Worm (Caenorhabditis elegans) whole organism, mixed stage, embryonic: ENCODE data around the gene F53C3.8.

Experiments used
- M03D4.4 ChIP-seq: sonication (generic microtip); optimal IDR thresholded peaks from 2 replicates; lab custom pipeline; 2017; ENCODE audit warnings: mild to moderate bottlenecking, missing genetic modification characterization, missing compliant biosample characterization
- blmp-1 ChIP-seq: fragments of 150-350 bp; optimal IDR thresholded peaks from 2 replicates; lab custom pipeline; 2014; ENCODE audit warnings: missing biosample characterization, missing genetic modification characterization
- ceh-39 ChIP-seq: fragments of 150-350 bp; optimal IDR thresholded peaks from 2 replicates; lab custom pipeline; 2014; ENCODE audit warnings: missing biosample characterization, missing genetic modification characterization
- ceh-83 ChIP-seq: fragments of 200-800 bp; sonication (Bioruptor generic); optimal IDR thresholded peaks from 2 replicates; lab custom pipeline; 2018; ENCODE audit warnings: mild to moderate bottlenecking, missing genetic modification characterization, missing compliant biosample characterization
- ces-1 ChIP-seq: fragments of 150-350 bp; optimal IDR thresholded peaks from 2 replicates; lab custom pipeline; 2014; ENCODE audit warnings: missing biosample characterization, missing genetic modification reagents, missing genetic modification characterization
- cnd-1 ChIP-seq: fragments of 200-800 bp; sonication (Bioruptor generic); optimal IDR thresholded peaks from 2 replicates; lab custom pipeline; 2018; ENCODE audit warnings: mild to moderate bottlenecking, missing genetic modification characterization, missing compliant biosample characterization
- drap-1 ChIP-seq: fragments of 200-800 bp; sonication (Bioruptor generic); optimal IDR thresholded peaks from 3 replicates; lab custom pipeline; 2018; ENCODE audit warnings: mild to moderate bottlenecking, missing genetic modification characterization, missing compliant biosample characterization
- elt-1 ChIP-seq: sonication (generic microtip); optimal IDR thresholded peaks from 2 replicates; lab custom pipeline; 2017; ENCODE audit warnings: missing genetic modification characterization, mild to moderate bottlenecking, missing compliant biosample characterization, antibody characterized with exemption, moderate library complexity, borderline replicate concordance; ENCODE audit not compliant: insufficient read depth
- elt-3 ChIP-seq: fragments of 150-350 bp; optimal IDR thresholded peaks from 2 replicates; lab custom pipeline; 2014; ENCODE audit warnings: missing biosample characterization, missing genetic modification characterization
- flh-1 ChIP-seq: fragments of 200-800 bp; sonication (Bioruptor generic); optimal IDR thresholded peaks from 2 replicates; lab custom pipeline; 2018; ENCODE audit warnings: mild to moderate bottlenecking, missing genetic modification characterization, moderate library complexity, missing compliant biosample characterization
- ham-2 ChIP-seq: fragments of 200-800 bp; sonication (Bioruptor generic); optimal IDR thresholded peaks from 2 replicates; lab custom pipeline; 2018; ENCODE audit warnings: mild to moderate bottlenecking, missing genetic modification characterization, missing compliant biosample characterization
- hlh-1 ChIP-seq: fragments of 150-350 bp; optimal IDR thresholded peaks from 2 replicates; lab custom pipeline; 2014; ENCODE audit warnings: missing biosample characterization, missing genetic modification reagents, missing genetic modification characterization
- lin-13 ChIP-seq: fragments of 150-350 bp; optimal IDR thresholded peaks from 2 replicates; lab custom pipeline; 2014; ENCODE audit warnings: missing biosample characterization, missing genetic modification characterization
- lin-32 ChIP-seq: fragments of 200-800 bp; sonication (Bioruptor generic); optimal IDR thresholded peaks from 2 replicates; lab custom pipeline; 2018; ENCODE audit warnings: mild to moderate bottlenecking, missing genetic modification characterization, missing compliant biosample characterization
- lsy-2 ChIP-seq: fragments of 150-350 bp; optimal IDR thresholded peaks from 2 replicates; lab custom pipeline; 2014; ENCODE audit warnings: missing biosample characterization, missing genetic modification characterization
- mab-5 ChIP-seq: fragments of 150-350 bp; optimal IDR thresholded peaks from 2 replicates; lab custom pipeline; 2014; ENCODE audit warnings: missing biosample characterization, missing genetic modification characterization
- mep-1 ChIP-seq: fragments of 150-350 bp; optimal IDR thresholded peaks from 2 replicates; lab custom pipeline; 2017; ENCODE audit warnings: missing biosample characterization, missing genetic modification reagents, missing genetic modification characterization, inconsistent platforms
- nhr-12 ChIP-seq: fragments of 150-350 bp; optimal IDR thresholded peaks from 2 replicates; lab custom pipeline; 2014; ENCODE audit warnings: missing biosample characterization, missing genetic modification characterization
- nhr-2 ChIP-seq: fragments of 150-350 bp; optimal IDR thresholded peaks from 2 replicates; lab custom pipeline; 2014; ENCODE audit warnings: missing biosample characterization, missing genetic modification characterization
- nhr-237 ChIP-seq: fragments of 150-350 bp; optimal IDR thresholded peaks from 2 replicates; lab custom pipeline; 2014; ENCODE audit warnings: missing biosample characterization, missing genetic modification characterization
- nhr-28 ChIP-seq: fragments of 150-350 bp; optimal IDR thresholded peaks from 2 replicates; lab custom pipeline; 2014; ENCODE audit warnings: missing biosample characterization, missing genetic modification characterization
- nhr-76 ChIP-seq: sonication (generic microtip); optimal IDR thresholded peaks from 2 replicates; lab custom pipeline; 2017; ENCODE audit warnings: missing biosample characterization, missing genetic modification characterization
- pha-4 ChIP-seq: fragments of 150-350 bp; optimal IDR thresholded peaks from 2 replicates; lab custom pipeline; 2018; ENCODE audit warnings: missing biosample characterization, missing genetic modification reagents, missing genetic modification characterization
- sptf-1 ChIP-seq: sonication (generic microtip); optimal IDR thresholded peaks from 2 replicates; lab custom pipeline; 2017; ENCODE audit warnings: mild to moderate bottlenecking, missing genetic modification characterization, moderate library complexity, missing compliant biosample characterization
- tbx-8 ChIP-seq: fragments of 200-800 bp; sonication (Bioruptor generic); optimal IDR thresholded peaks from 2 replicates; lab custom pipeline; 2018; ENCODE audit warnings: mild to moderate bottlenecking, missing genetic modification characterization, moderate library complexity, missing compliant biosample characterization
- unc-120 ChIP-seq: sonication (generic microtip); optimal IDR thresholded peaks from 2 replicates; lab custom pipeline; 2017; ENCODE audit warnings: missing genetic modification characterization, missing compliant biosample characterization; ENCODE audit not compliant: poor library complexity, severe bottlenecking
- unc-39 ChIP-seq: fragments of 150-350 bp; optimal IDR thresholded peaks from 2 replicates; lab custom pipeline; 2014; ENCODE audit warnings: missing biosample characterization, missing genetic modification characterization
- unc-62 ChIP-seq: fragments of 150-350 bp; optimal IDR thresholded peaks from 2 replicates; lab custom pipeline; 2014; ENCODE audit warnings: missing biosample characterization, missing genetic modification reagents, missing genetic modification characterization
- zip-8 ChIP-seq: fragments of 150-350 bp; optimal IDR thresholded peaks from 2 replicates; lab custom pipeline; 2014; ENCODE audit warnings: missing biosample characterization, missing genetic modification characterization
- ztf-11 ChIP-seq: fragments of 150-350 bp; optimal IDR thresholded peaks from 2 replicates; lab custom pipeline; 2014; ENCODE audit warnings: missing biosample characterization, missing genetic modification characterization

Gene F53C3.8

ce11 chrII:3909301-3909700 lies 18.1 kb downstream of the F53C3.8 start:
- TF ChIP-seq lin-13 = no peak

DNA sequence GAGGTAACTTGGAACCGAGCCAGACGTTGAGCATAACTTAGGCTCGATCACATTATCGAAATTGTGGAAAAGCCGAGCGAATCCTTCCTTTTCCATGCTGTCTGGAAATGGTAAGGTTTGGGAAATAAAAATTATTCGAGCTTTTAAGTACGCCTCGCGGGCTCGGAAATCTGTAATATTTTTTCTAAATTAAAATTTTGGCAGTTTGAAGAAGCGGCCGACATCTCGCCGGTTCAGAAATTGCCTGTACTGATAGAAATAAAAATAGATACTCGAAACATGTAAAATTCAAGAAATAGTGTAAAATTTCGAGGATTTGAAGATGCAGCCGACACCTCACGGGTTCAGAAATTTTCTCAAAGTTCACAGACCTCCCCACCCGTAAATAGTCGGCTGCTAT lies 19.5 kb downstream of the F53C3.8 start, which contains the start of gene bcmo-2:
TSS of gene bcmo-2 (minus strand) at position 101 of the 400 bp plus-strand sequence.
- TF ChIP-seq flh-1 = no peak
- no peak for TF ChIP-seq blmp-1
- TF ChIP-seq lsy-2 = no peak
- no peak for TF ChIP-seq M03D4.4 (tag; lab: Kevin White, UChicago)
- no peak for TF ChIP-seq nhr-28 (tag; lab: Kevin White, UChicago)
- TF ChIP-seq unc-120 (tag; lab: Kevin White, UChicago) = no peak
- no peak for TF ChIP-seq mep-1 (tag; lab: Kevin White, UChicago)
- no peak for TF ChIP-seq unc-62 (GFP tag; lab: Kevin White, UChicago)
- no peak for TF ChIP-seq nhr-2
- TF ChIP-seq nhr-237 (tag; lab: Kevin White, UChicago) = no peak
- no peak for TF ChIP-seq zip-8
- TF ChIP-seq sptf-1 (tag; lab: Kevin White, UChicago) = no peak
- no peak for TF ChIP-seq ztf-11 (tag; lab: Kevin White, UChicago)
- TF ChIP-seq elt-1 = no peak
- TF ChIP-seq tbx-8 (GFP tag; lab: Kevin White, UChicago) = no peak
- TF ChIP-seq pha-4 (tag; lab: Kevin White, UChicago) = no peak
- no peak for TF ChIP-seq ceh-83 (GFP tag; lab: Kevin White, UChicago)
- no peak for TF ChIP-seq mab-5
- no peak for TF ChIP-seq unc-39 (tag; lab: Kevin White, UChicago)
- no peak for TF ChIP-seq cnd-1

- TF ChIP-seq cnd-1 (no peak), zip-8 (no peak), ceh-83 (GFP tag; lab: Kevin White, UChicago) (no peak), M03D4.4 (tag; lab: Kevin White, UChicago) (no peak), nhr-12 (no peak), ham-2 (GFP tag; lab: Kevin White, UChicago) (no peak), ces-1 (GFP tag; lab: Kevin White, UChicago) (no peak), elt-1 (no peak), tbx-8 (GFP tag; lab: Kevin White, UChicago) (no peak), hlh-1 (tag; lab: Kevin White, UChicago) (no peak), pha-4 (tag; lab: Kevin White, UChicago) (no peak), lin-32 (no peak), lin-13 (no peak), drap-1 (GFP tag; lab: Kevin White, UChicago) (no peak), ztf-11 (tag; lab: Kevin White, UChicago) (no peak)
Observed at ce11 chrII:3911284-3911683, 20.1 kb downstream of the F53C3.8 start.

- TF ChIP-seq unc-120 (tag; lab: Kevin White, UChicago) = no peak
- TF ChIP-seq M03D4.4 (tag; lab: Kevin White, UChicago) = no peak
- TF ChIP-seq elt-3 = no peak
- no peak for TF ChIP-seq nhr-28 (tag; lab: Kevin White, UChicago)
- no peak for TF ChIP-seq ham-2 (GFP tag; lab: Kevin White, UChicago)
- TF ChIP-seq unc-39 (tag; lab: Kevin White, UChicago) = no peak
- no peak for TF ChIP-seq cnd-1
- no peak for TF ChIP-seq ceh-39 (tag; lab: Kevin White, UChicago)
Observed at ce11 chrII:3911716-3912115, 20.5 kb downstream of the F53C3.8 start, which contains the start of gene F53C3.1. Gene F53C3.1, plus strand, starts transcription at chrII:3912016.

- TF ChIP-seq nhr-76 (tag; lab: Kevin White, UChicago) (no peak), lin-32 (no peak), blmp-1 (no peak), unc-62 (GFP tag; lab: Kevin White, UChicago) (no peak), nhr-2 (no peak), M03D4.4 (tag; lab: Kevin White, UChicago) (no peak)
Observed at ce11 chrII:3913673-3914072, 22.4 kb downstream of the F53C3.8 start.

ce11 chrII:3917985-3918633 lies 26.9 kb downstream of the F53C3.8 start:
- no peak for TF ChIP-seq lin-13
